Fruit fly (Drosophila melanogaster): ENCODE measurements around the gene Nup205.

The Nup205 gene

dm6 chrX:19876836-19877468, 24.9 kb downstream of the Nup205 start (continued):
- no peak for TF ChIP-seq Max (GFP tag; optimal IDR thresholded peaks at IDR 0.05)
- no peak for TF ChIP-seq tx (GFP tag; optimal IDR thresholded peaks at IDR 0.05)
- no peak for TF ChIP-seq slou (GFP tag; optimal IDR thresholded peaks at IDR 0.05)
- 0 out of 2 replicates have a peak, but pooled peaks have one; percentile 13 for TF ChIP-seq wor (GFP tag; IDR thresholded peaks at IDR 0.05)
- TF ChIP-seq CG8290 (GFP tag; optimal IDR thresholded peaks at IDR 0.05): no peak
- TF ChIP-seq CG8290 (tag; optimal IDR thresholded peaks at IDR 0.05): no peak
- TF ChIP-seq trh (GFP tag; optimal IDR thresholded peaks at IDR 0.05): no peak
- peak; percentile 49 for TF ChIP-seq row (GFP tag; IDR thresholded peaks at IDR 0.05)
- TF ChIP-seq CG2678 (tag; optimal IDR thresholded peaks at IDR 0.05): peak; percentile 47
- TF ChIP-seq CG17612 (GFP tag; IDR thresholded peaks at IDR 0.05): no peak
- TF ChIP-seq Dref (GFP tag; IDR thresholded peaks at IDR 0.05): no peak
- no peak for TF ChIP-seq exex (tag; optimal IDR thresholded peaks at IDR 0.05)
- TF ChIP-seq CG12104 (GFP tag; optimal IDR thresholded peaks at IDR 0.05): no peak
- TF ChIP-seq CG31365 (tag; optimal IDR thresholded peaks at IDR 0.05): no peak
- no peak for TF ChIP-seq Tbp (GFP tag; optimal IDR thresholded peaks at IDR 0.05)
- TF ChIP-seq CG6272 (GFP tag; IDR thresholded peaks at IDR 0.05): no peak
- peak; percentile 57 for TF ChIP-seq nom (GFP tag; optimal IDR thresholded peaks at IDR 0.05)
- no peak for TF ChIP-seq run (tag; optimal IDR thresholded peaks at IDR 0.05)
- TF ChIP-seq CG3838 (GFP tag; optimal IDR thresholded peaks at IDR 0.05): no peak
- no peak for TF ChIP-seq CG7786 (GFP tag; optimal IDR thresholded peaks at IDR 0.05)
- peak; percentile 35 for TF ChIP-seq Asciz (GFP tag; optimal IDR thresholded peaks at IDR 0.05)
- TF ChIP-seq salm (tag; optimal IDR thresholded peaks at IDR 0.05): no peak
- TF ChIP-seq CG9215 (GFP tag; IDR thresholded peaks at IDR 0.05): no peak
- no peak for TF ChIP-seq pita (GFP tag; optimal IDR thresholded peaks at IDR 0.05)
- TF ChIP-seq CG4820 (GFP tag; optimal IDR thresholded peaks at IDR 0.05): no peak
- TF ChIP-seq kni (GFP tag; optimal IDR thresholded peaks at IDR 0.05): no peak
- no peak for TF ChIP-seq tin (GFP tag; optimal IDR thresholded peaks at IDR 0.05)
- peak in 1 of 3 experiments; percentile 25 for TF ChIP-seq lola (GFP tag; optimal IDR thresholded peaks at IDR 0.05)
- no peak for TF ChIP-seq CG13894 (tag; optimal IDR thresholded peaks at IDR 0.05)
- TF ChIP-seq CG4730 (GFP tag; IDR thresholded peaks at IDR 0.05): no peak
- TF ChIP-seq Hr39 (optimal IDR thresholded peaks at IDR 0.05): no peak
- no peak for TF ChIP-seq CG34422 (GFP tag; IDR thresholded peaks at IDR 0.05)
- no peak for TF ChIP-seq CG14050 (GFP tag; IDR thresholded peaks at IDR 0.05)
- TF ChIP-seq HLHmδ (GFP tag; optimal IDR thresholded peaks at IDR 0.05): no peak
- TF ChIP-seq GATAe (GFP tag; conservative IDR thresholded peaks at IDR 0.05): no peak
- no peak for TF ChIP-seq CG10274 (GFP tag; optimal IDR thresholded peaks at IDR 0.05)
- no peak for TF ChIP-seq bigmax (GFP tag; optimal IDR thresholded peaks at IDR 0.05)
- no peak for TF ChIP-seq Neu2 (GFP tag; optimal IDR thresholded peaks at IDR 0.05; ENCODE audit: borderline replicate concordance)
- TF ChIP-seq Taf1 (GFP tag; IDR thresholded peaks at IDR 0.05): no peak
- no peak for TF ChIP-seq CG3726 (GFP tag; IDR thresholded peaks at IDR 0.05)
- no peak for TF ChIP-seq HHEX (GFP tag; optimal IDR thresholded peaks at IDR 0.05)
- TF ChIP-seq CG6765 (GFP tag; optimal IDR thresholded peaks at IDR 0.05): no peak
- no peak for TF ChIP-seq CG15269 (tag; optimal IDR thresholded peaks at IDR 0.05)
- TF ChIP-seq CG9817 (tag; optimal IDR thresholded peaks at IDR 0.05): no peak
- no peak for TF ChIP-seq CG17328 (GFP tag; IDR thresholded peaks at IDR 0.05)
- TF ChIP-seq Six4 (GFP tag; optimal IDR thresholded peaks at IDR 0.05): no peak
- no peak for TF ChIP-seq CG2199 (GFP tag; IDR thresholded peaks at IDR 0.05)
- TF ChIP-seq crol (GFP tag; IDR thresholded peaks at IDR 0.05): no peak
- no peak for TF ChIP-seq pfk (GFP tag; optimal IDR thresholded peaks at IDR 0.05)
- peak; percentile 15 for TF ChIP-seq CG12659 (GFP tag; optimal IDR thresholded peaks at IDR 0.05)
- no peak for TF ChIP-seq CG8359 (GFP tag; optimal IDR thresholded peaks at IDR 0.05; ENCODE audit: borderline replicate concordance)

All from whole organism, embryonic.